Fruit fly (Drosophila melanogaster) whole organism, embryonic: ENCODE measurements around the gene CG15337.

Experiments used
- BEAF-32 ChIP-seq: fragments of 200-800 bp; sonication (Bioruptor generic); optimal IDR thresholded peaks from 3 replicates; lab custom pipeline; 2017; ENCODE audit warnings: missing biosample characterization, missing genetic modification characterization, mild to moderate bottlenecking, moderate library complexity, missing genetic modification reagents
- CG10979 ChIP-seq: fragments of 200-800 bp; sonication (Bioruptor generic); optimal IDR thresholded peaks from 2 replicates; lab custom pipeline; 2018; ENCODE audit warnings: missing biosample characterization, mild to moderate bottlenecking, missing genetic modification characterization, moderate library complexity
- CG11504 ChIP-seq: fragments of 200-800 bp; sonication (Bioruptor generic); optimal IDR thresholded peaks from 3 replicates; lab custom pipeline; 2019; ENCODE audit warnings: missing biosample characterization, mild to moderate bottlenecking, missing genetic modification characterization, moderate library complexity
- CG12769 ChIP-seq: fragments of 200-800 bp; sonication (Bioruptor generic); optimal IDR thresholded peaks from 2 replicates; lab custom pipeline; 2019; ENCODE audit warnings: missing biosample characterization, mild to moderate bottlenecking, missing genetic modification characterization, moderate library complexity
- CG13775 ChIP-seq: fragments of 200-800 bp; sonication (Bioruptor generic); optimal IDR thresholded peaks from 3 replicates; lab custom pipeline; 2017; ENCODE audit warnings: missing biosample characterization, mild to moderate bottlenecking, missing genetic modification characterization
- CG14014 ChIP-seq: fragments of 200-800 bp; sonication (Bioruptor generic); IDR thresholded peaks from 2 replicates; pipeline ENCODE4 v1.3.6; 2022; ENCODE audit warnings: missing biosample characterization, missing genetic modification characterization
- CG15514 ChIP-seq: fragments of 200-800 bp; sonication (Bioruptor generic); optimal IDR thresholded peaks from 3 replicates; lab custom pipeline; 2017; ENCODE audit warnings: missing biosample characterization, missing genetic modification characterization, mild to moderate bottlenecking, moderate library complexity, missing genetic modification reagents
- CG1602 ChIP-seq: fragments of 200-800 bp; sonication (Bioruptor generic); optimal IDR thresholded peaks from 3 replicates; lab custom pipeline; 2016; ENCODE audit warnings: missing biosample characterization, missing genetic modification characterization
- CG17361 ChIP-seq: fragments of 200-800 bp; sonication (Bioruptor generic); IDR thresholded peaks from 3 replicates; pipeline ENCODE4 v1.3.6; 2022; ENCODE audit warnings: missing biosample characterization, missing genetic modification characterization
- CG18262 ChIP-seq: fragments of 200-800 bp; optimal IDR thresholded peaks from 3 replicates; lab custom pipeline; 2019; ENCODE audit warnings: missing biosample characterization, mild to moderate bottlenecking, missing genetic modification characterization, moderate library complexity
- CG2875 ChIP-seq: fragments of 200-800 bp; sonication (Bioruptor generic); optimal IDR thresholded peaks from 2 replicates; lab custom pipeline; 2017; ENCODE audit warnings: missing biosample characterization, mild to moderate bottlenecking, missing genetic modification characterization, missing genetic modification reagents
- CG2889 ChIP-seq: fragments of 200-800 bp; sonication (Bioruptor generic); IDR thresholded peaks from 3 replicates; pipeline ENCODE4 v1.3.6; 2022; ENCODE audit warnings: missing biosample characterization, missing genetic modification characterization
- CG31224 ChIP-seq: fragments of 200-800 bp; sonication (Bioruptor generic); IDR thresholded peaks from 2 replicates; pipeline ENCODE4 v1.3.6; 2022; ENCODE audit warnings: missing biosample characterization, missing genetic modification characterization
- CG3847 ChIP-seq: fragments of 200-800 bp; sonication (Bioruptor generic); IDR thresholded peaks from 2 replicates; pipeline ENCODE4 v1.3.6; 2022; ENCODE audit warnings: missing biosample characterization, missing genetic modification characterization
- CG4360 ChIP-seq: fragments of 200-800 bp; sonication (Bioruptor generic); IDR thresholded peaks from 2 replicates; pipeline ENCODE4 v1.3.6; 2022; ENCODE audit warnings: missing biosample characterization, missing genetic modification characterization
- CG4617 ChIP-seq: fragments of 200-800 bp; sonication (Bioruptor generic); optimal IDR thresholded peaks from 3 replicates; lab custom pipeline; 2016; ENCODE audit warnings: missing biosample characterization, missing genetic modification characterization, borderline replicate concordance
- CG7963 ChIP-seq: fragments of 200-800 bp; sonication (Bioruptor generic); IDR thresholded peaks from 3 replicates; pipeline ENCODE4 v1.3.6; 2022; ENCODE audit warnings: missing biosample characterization, missing genetic modification characterization; ENCODE audit not compliant: partially characterized antibody
- CG9876 ChIP-seq: fragments of 200-800 bp; sonication (Bioruptor generic); optimal IDR thresholded peaks from 2 replicates; lab custom pipeline; 2016; ENCODE audit warnings: missing biosample characterization, missing genetic modification characterization
- CG9932 ChIP-seq: fragments of 200-800 bp; sonication (Bioruptor generic); IDR thresholded peaks from 2 replicates; pipeline ENCODE4 v1.3.6; 2022; ENCODE audit warnings: missing biosample characterization, missing genetic modification characterization
- Ets65A ChIP-seq: fragments of 200-800 bp; sonication (Bioruptor generic); peaks from one replicate; lab custom pipeline; 2016; ENCODE audit warnings: missing biosample characterization, missing genetic modification characterization
- Ets97D ChIP-seq: fragments of 200-800 bp; sonication (Bioruptor generic); optimal IDR thresholded peaks from 3 replicates; lab custom pipeline; 2016; ENCODE audit warnings: missing biosample characterization, missing genetic modification characterization
- HLH3B ChIP-seq: fragments of 200-800 bp; sonication (Bioruptor generic); IDR thresholded peaks from 2 replicates; pipeline ENCODE4 v1.3.6; 2022; ENCODE audit warnings: missing biosample characterization, missing genetic modification characterization
- Hmr ChIP-seq: fragments of 200-800 bp; sonication (Bioruptor generic); optimal IDR thresholded peaks from 3 replicates; lab custom pipeline; 2017; ENCODE audit warnings: mild to moderate bottlenecking, missing biosample characterization, missing genetic modification reagents, missing genetic modification characterization
- Jarid2 ChIP-seq: fragments of 200-800 bp; sonication (Bioruptor generic); optimal IDR thresholded peaks from 3 replicates; lab custom pipeline; 2017; ENCODE audit warnings: mild to moderate bottlenecking, missing biosample characterization, missing genetic modification reagents, missing genetic modification characterization
- MESR4 ChIP-seq: fragments of 200-800 bp; sonication (Bioruptor generic); optimal IDR thresholded peaks from 2 replicates; lab custom pipeline; 2018; ENCODE audit warnings: missing biosample characterization, mild to moderate bottlenecking, missing genetic modification characterization, moderate library complexity
- Med ChIP-seq: fragments of 200-800 bp; sonication (Bioruptor generic); peaks from one replicate; lab custom pipeline; 2016; ENCODE audit warnings: missing biosample characterization, missing genetic modification characterization, mild to moderate bottlenecking, inconsistent platforms, moderate library complexity
- Mrtf ChIP-seq: fragments of 200-800 bp; sonication (Bioruptor generic); IDR thresholded peaks from 3 replicates; pipeline ENCODE4 v1.3.6; 2022; ENCODE audit warnings: missing biosample characterization, missing genetic modification characterization
- Ravus ChIP-seq: fragments of 200-800 bp; sonication (Bioruptor generic); IDR thresholded peaks from 2 replicates; pipeline ENCODE4 v1.3.6; 2022; ENCODE audit warnings: missing biosample characterization, missing genetic modification characterization
- Xrp1 ChIP-seq: fragments of 200-800 bp; sonication (Bioruptor generic); IDR thresholded peaks from 2 replicates; pipeline ENCODE4 v1.3.6; 2022; ENCODE audit warnings: missing biosample characterization, missing genetic modification characterization
- YL-1 ChIP-seq: fragments of 200-800 bp; sonication (Bioruptor generic); optimal IDR thresholded peaks from 3 replicates; lab custom pipeline; 2017; ENCODE audit warnings: missing biosample characterization, mild to moderate bottlenecking, missing genetic modification characterization
- amos ChIP-seq: fragments of 200-800 bp; sonication (Bioruptor generic); IDR thresholded peaks from 2 replicates; pipeline ENCODE4 v1.3.6; 2022; ENCODE audit warnings: missing biosample characterization, missing genetic modification characterization; ENCODE audit not compliant: partially characterized antibody
- ara ChIP-seq: fragments of 200-800 bp; sonication (Bioruptor generic); IDR thresholded peaks from 2 replicates; pipeline ENCODE4 v1.3.6; 2022; ENCODE audit warnings: missing biosample characterization, missing genetic modification characterization
- ash1 ChIP-seq: fragments of 200-800 bp; sonication (Bioruptor generic); optimal IDR thresholded peaks from 2 replicates; lab custom pipeline; 2018; ENCODE audit warnings: missing biosample characterization, mild to moderate bottlenecking, missing genetic modification characterization
- bcd ChIP-seq: fragments of 200-800 bp; sonication (Bioruptor generic); optimal IDR thresholded peaks from 2 replicates; lab custom pipeline; 2017; ENCODE audit warnings: missing biosample characterization, mild to moderate bottlenecking, missing genetic modification characterization
- bsh ChIP-seq, 2 experiments: fragments of 200-800 bp; sonication (Bioruptor generic); optimal IDR thresholded peaks; 2 replicates each; lab custom pipeline; 2017 to 2018; ENCODE audit warnings: mild to moderate bottlenecking in 2 of 2, missing biosample characterization in 2 of 2, missing genetic modification characterization in 2 of 2, moderate library complexity in 1 of 2
- cwo ChIP-seq: fragments of 200-800 bp; sonication (Bioruptor generic); optimal IDR thresholded peaks from 3 replicates; lab custom pipeline; 2017; ENCODE audit warnings: missing biosample characterization, missing genetic modification characterization, mild to moderate bottlenecking, moderate library complexity, missing genetic modification reagents
- dmrt11E ChIP-seq: fragments of 200-800 bp; sonication (Bioruptor generic); optimal IDR thresholded peaks from 3 replicates; lab custom pipeline; 2018; ENCODE audit warnings: missing biosample characterization, mild to moderate bottlenecking, missing genetic modification characterization, moderate library complexity
- hth ChIP-seq: fragments of >200 bp; optimal IDR thresholded peaks from 2 replicates; lab custom pipeline; 2017; ENCODE audit warnings: inconsistent platforms
- ken ChIP-seq: fragments of 200-800 bp; sonication (Bioruptor generic); IDR thresholded peaks from 3 replicates; pipeline ENCODE4 v1.3.6; 2022; ENCODE audit warnings: missing biosample characterization, missing genetic modification characterization
- pita ChIP-seq: fragments of 200-800 bp; sonication (Bioruptor generic); optimal IDR thresholded peaks from 2 replicates; lab custom pipeline; 2017; ENCODE audit warnings: missing biosample characterization, mild to moderate bottlenecking, missing genetic modification characterization
- pnt ChIP-seq: fragments of 200-800 bp; sonication (Bioruptor generic); optimal IDR thresholded peaks from 3 replicates; lab custom pipeline; 2016; ENCODE audit warnings: missing biosample characterization, missing genetic modification characterization
- ro ChIP-seq: fragments of 200-800 bp; sonication (Bioruptor generic); IDR thresholded peaks from 2 replicates; pipeline ENCODE4 v1.3.6; 2022; ENCODE audit warnings: missing biosample characterization, missing genetic modification characterization
- row ChIP-seq: fragments of 200-800 bp; sonication (Bioruptor generic); IDR thresholded peaks from 3 replicates; pipeline ENCODE4 v1.3.6; 2022; ENCODE audit warnings: missing biosample characterization, missing genetic modification characterization
- slp2 ChIP-seq: fragments of 200-800 bp; sonication (Bioruptor generic); optimal IDR thresholded peaks from 2 replicates; lab custom pipeline; 2016; ENCODE audit warnings: missing biosample characterization, missing genetic modification characterization
- tgo ChIP-seq: fragments of 200-800 bp; sonication (Bioruptor generic); IDR thresholded peaks from 3 replicates; pipeline ENCODE4 v1.3.6; 2022; ENCODE audit warnings: missing biosample characterization, missing genetic modification characterization
- trh ChIP-seq: fragments of 200-800 bp; sonication (Bioruptor generic); optimal IDR thresholded peaks from 2 replicates; lab custom pipeline; 2016; ENCODE audit warnings: missing biosample characterization, missing genetic modification characterization
- wek ChIP-seq: fragments of 200-800 bp; sonication (Bioruptor generic); optimal IDR thresholded peaks from 3 replicates; lab custom pipeline; 2018; ENCODE audit warnings: missing biosample characterization, mild to moderate bottlenecking, missing genetic modification characterization, moderate library complexity
- yki ChIP-seq: fragments of >200 bp; optimal IDR thresholded peaks from 3 replicates; lab custom pipeline; 2018
- z ChIP-seq: fragments of 200-800 bp; sonication (Bioruptor generic); IDR thresholded peaks from 3 replicates; pipeline ENCODE4 v1.3.6; 2022; ENCODE audit warnings: missing biosample characterization, missing genetic modification characterization

CG15337 gene

DNA sequence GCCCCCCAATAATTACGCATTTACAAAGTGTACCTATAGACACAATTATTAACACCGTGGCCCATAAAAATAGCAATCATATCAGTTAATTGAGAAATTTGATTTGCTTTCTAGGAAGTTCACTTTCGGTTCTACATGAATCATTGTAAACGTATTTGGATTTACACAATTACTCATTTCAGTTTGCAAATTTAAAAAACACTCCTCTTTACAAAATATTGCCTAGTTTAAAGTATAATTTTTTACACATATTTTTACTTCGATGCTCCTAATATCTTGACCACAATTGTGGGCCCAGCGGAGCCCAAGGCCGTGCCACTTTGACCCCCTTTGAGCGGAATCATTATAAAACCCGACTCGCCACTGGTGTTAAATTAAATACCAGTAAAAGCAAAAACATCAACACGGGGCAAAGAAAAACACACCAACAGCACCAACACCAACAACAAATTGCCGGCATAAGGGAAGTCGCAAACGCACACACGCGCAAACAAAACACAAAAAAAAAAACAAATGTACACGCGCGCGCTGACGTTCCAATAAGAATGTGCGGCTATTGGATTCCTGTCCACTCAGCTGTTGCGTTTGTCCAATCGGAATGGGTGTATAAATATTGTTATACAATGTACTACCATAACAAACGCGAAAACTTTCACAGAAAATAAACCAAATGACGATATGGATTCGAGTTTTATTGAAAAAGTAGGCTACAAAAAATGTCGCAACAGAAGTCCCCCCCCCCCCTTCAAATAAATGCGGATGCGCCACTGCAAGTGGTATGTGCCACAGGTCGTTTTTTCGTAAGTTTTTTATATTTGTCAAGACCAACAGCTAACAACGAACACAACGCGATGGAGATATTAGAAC, 45.1 kb upstream of the CG15337 start (continued):
- TF ChIP-seq CG4617 (GFP tag; lab: Kevin White, UChicago) = no peak
- TF ChIP-seq slp2 = no peak
- TF ChIP-seq CG1602 = peak; percentile 24
- TF ChIP-seq pnt (GFP tag; lab: Kevin White, UChicago) = no peak
- peak; percentile 25 for TF ChIP-seq Jarid2
- TF ChIP-seq CG18262 (tag; lab: Kevin White, UChicago) = peak; percentile 55
- TF ChIP-seq amos (GFP tag; lab: Robert Waterston, UW) = no peak
- peak; percentile 31; the same call in 1 of the 2 replicates for TF ChIP-seq CG4360 (GFP tag; lab: Robert Waterston, UW)
- no peak for TF ChIP-seq CG9876 (GFP tag; lab: Kevin White, UChicago)
- no peak for TF ChIP-seq yki (lab: Kevin White, UChicago)
- peak; percentile 75 for TF ChIP-seq Hmr (GFP tag; lab: Kevin White, UChicago)
- no peak for TF ChIP-seq ken (GFP tag; lab: Robert Waterston, UW)
- TF ChIP-seq BEAF-32 (GFP tag; lab: Kevin White, UChicago) = no peak
- no peak for TF ChIP-seq Ets97D
- TF ChIP-seq Med = peak; percentile 86
- TF ChIP-seq CG14014 (GFP tag; lab: Robert Waterston, UW) = peak; percentile 74
- TF ChIP-seq hth (lab: Kevin White, UChicago) = no peak
- no peak for TF ChIP-seq MESR4 (GFP tag; lab: Kevin White, UChicago)
- TF ChIP-seq Ets65A = peak; percentile 88
- TF ChIP-seq ro (GFP tag; lab: Robert Waterston, UW) = no peak
- no peak for TF ChIP-seq YL-1 (GFP tag; lab: Kevin White, UChicago)
- TF ChIP-seq CG9932 (GFP tag; lab: Robert Waterston, UW) = peak; percentile 63
- no peak for TF ChIP-seq pita (GFP tag; lab: Kevin White, UChicago)
- TF ChIP-seq cwo (GFP tag; lab: Kevin White, UChicago) = peak; percentile 70
- peak; percentile 62 for TF ChIP-seq CG31224 (GFP tag; lab: Robert Waterston, UW)
- TF ChIP-seq ash1 (GFP tag; lab: Kevin White, UChicago) = no peak
- no peak; the same call in 1 of the 2 replicates for TF ChIP-seq Ravus (GFP tag; lab: Robert Waterston, UW)
- TF ChIP-seq Mrtf = no peak
- no peak for TF ChIP-seq wek (GFP tag; lab: Kevin White, UChicago)
- peak; percentile 66 for TF ChIP-seq CG11504
- TF ChIP-seq bcd (GFP tag; lab: Kevin White, UChicago) = peak; percentile 38
- peak; percentile 42; the same call in 2 of the 3 replicates for TF ChIP-seq tgo (GFP tag; lab: Robert Waterston, UW)
- TF ChIP-seq CG2889 = peak; percentile 36; the same call in 1 of the 3 replicates
- TF ChIP-seq bsh (GFP tag; optimal IDR thresholded peaks at IDR 0.05; lab: Kevin White, UChicago) = peak in 1 of 2 experiments; percentile 47
- peak; percentile 42 for TF ChIP-seq CG10979 (tag; lab: Kevin White, UChicago)
- TF ChIP-seq row (GFP tag; lab: Robert Waterston, UW) = peak; percentile 76
- peak; percentile 7; the same call in 1 of the 2 replicates for TF ChIP-seq ara
- TF ChIP-seq dmrt11E (tag; lab: Kevin White, UChicago) = no peak
- peak; percentile 34 for TF ChIP-seq CG12769
- TF ChIP-seq CG17361 (GFP tag; lab: Robert Waterston, UW) = peak; percentile 75
- TF ChIP-seq z (GFP tag; lab: Robert Waterston, UW) = no peak
- peak; percentile 16 for TF ChIP-seq CG2875
- TF ChIP-seq Xrp1 (GFP tag; lab: Robert Waterston, UW) = peak; percentile 58; the same call in 1 of the 2 replicates
- no peak for TF ChIP-seq trh
- peak; percentile 41 for TF ChIP-seq CG3847 (GFP tag; lab: Robert Waterston, UW)
- TF ChIP-seq CG7963 (GFP tag; lab: Robert Waterston, UW) = no peak
- peak; percentile 46; the same call in 1 of the 2 replicates for TF ChIP-seq HLH3B (GFP tag; lab: Robert Waterston, UW)
- TF ChIP-seq CG15514 = peak; percentile 41
- TF ChIP-seq CG13775 (GFP tag; lab: Kevin White, UChicago) = peak; percentile 52
